Fruit fly (Drosophila melanogaster) Kc167 (cell line): ENCODE data around the gene CG33965.

Experiments used
- Myc ChIP-seq: fragments of >200 bp; optimal IDR thresholded peaks from 2 replicates; lab custom pipeline; 2017; ENCODE audit warnings: missing external identifiers
- Sin3A ChIP-seq: fragments of >200 bp; optimal IDR thresholded peaks from 2 replicates; lab custom pipeline; 2018; ENCODE audit warnings: missing external identifiers
- h ChIP-seq: fragments of >200 bp; optimal IDR thresholded peaks from 3 replicates; lab custom pipeline; 2018; ENCODE audit warnings: missing external identifiers
- insv ChIP-seq: fragments of >200 bp; optimal IDR thresholded peaks from 3 replicates; lab custom pipeline; 2018; ENCODE audit warnings: missing external identifiers
- psq ChIP-seq: fragments of >200 bp; optimal IDR thresholded peaks from 2 replicates; lab custom pipeline; 2017; ENCODE audit warnings: missing external identifiers
- ttk ChIP-seq: sonication (Bioruptor generic); optimal IDR thresholded peaks from 2 replicates; lab custom pipeline; 2017; ENCODE audit warnings: missing external identifiers

The CG33965 gene

DNA sequence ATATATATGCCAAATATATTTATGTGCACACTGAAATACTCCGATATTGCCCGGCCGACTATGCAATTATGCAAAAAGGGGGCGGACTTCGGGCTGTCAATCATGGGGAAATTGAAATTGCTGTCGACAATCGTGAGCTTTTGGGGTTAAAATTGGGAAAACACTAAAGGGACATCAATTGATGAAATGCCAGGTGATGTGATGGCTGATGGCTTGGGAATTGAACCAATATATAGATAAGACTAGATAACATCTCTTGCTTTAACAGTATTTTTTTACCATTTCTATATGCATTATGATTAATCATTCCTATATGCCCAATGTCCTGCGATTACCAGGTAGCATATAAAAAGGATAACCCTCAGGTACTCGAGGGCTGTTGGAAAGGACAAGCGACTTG is 45.3 kb downstream of the CG33965 start:
- no peak for TF ChIP-seq Myc
- no peak for TF ChIP-seq psq

DNA sequence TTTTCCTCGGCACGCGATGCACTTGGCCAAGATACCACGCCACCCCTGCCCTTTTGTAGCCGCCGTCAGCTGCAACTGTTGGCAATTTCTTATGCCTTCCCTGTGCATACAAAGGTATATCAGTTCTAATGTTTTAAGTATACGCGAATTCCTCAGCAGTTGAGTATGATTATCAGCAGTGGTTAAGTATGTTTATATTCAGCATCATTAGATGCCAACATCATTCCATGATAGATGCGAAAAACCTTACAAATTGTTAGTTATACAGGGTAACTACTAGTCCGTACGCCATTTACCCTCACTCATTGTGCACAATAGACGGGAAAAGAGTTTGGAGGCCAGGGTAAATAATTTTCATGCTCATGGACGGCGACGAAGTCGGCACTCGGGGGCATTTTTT is 47.0 kb downstream of the CG33965 start:
- TF ChIP-seq ttk (lab: Kevin White, UChicago) (no peak), Myc (no peak), h (lab: Kevin White, UChicago) (no peak), Sin3A (lab: Kevin White, UChicago) (no peak)

DNA sequence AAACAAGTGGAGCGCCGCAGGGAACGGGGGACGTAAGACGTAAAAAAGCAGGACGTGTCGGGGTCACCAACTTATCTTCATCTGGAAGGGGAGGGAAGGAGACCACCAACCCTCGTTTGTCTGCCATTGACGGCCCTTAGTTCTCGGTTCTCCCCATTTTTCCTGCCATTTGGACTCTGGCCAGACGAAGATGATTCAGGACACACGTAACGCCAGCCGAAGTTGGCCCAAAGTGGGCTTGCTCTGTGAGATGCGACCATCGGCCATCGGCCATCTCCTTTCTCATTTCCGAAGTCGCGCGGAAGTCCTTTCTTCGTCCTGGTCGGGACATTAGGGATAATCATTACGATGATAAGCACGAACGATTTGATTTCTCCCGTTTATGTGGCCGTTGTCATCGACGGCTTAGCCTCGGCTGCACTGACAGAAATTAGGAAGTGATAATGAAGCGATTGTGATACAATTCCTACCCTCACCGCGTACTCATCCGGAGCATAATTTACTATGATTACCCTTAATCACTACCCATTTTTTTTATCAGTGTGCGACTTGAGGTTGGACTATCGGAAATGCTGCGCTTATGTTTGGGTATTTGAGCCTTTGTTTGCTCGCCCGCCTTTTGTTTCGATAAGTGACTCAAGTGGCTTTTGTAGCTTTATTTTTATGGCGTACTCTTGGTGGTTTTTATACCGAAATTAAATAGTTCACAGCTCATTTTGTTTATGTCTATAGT is 48.4 kb downstream of the CG33965 start:
- TF ChIP-seq insv (lab: Kevin White, UChicago) (no peak), psq (no peak), Sin3A (lab: Kevin White, UChicago) (no peak), h (lab: Kevin White, UChicago) (no peak), ttk (lab: Kevin White, UChicago) (no peak), Myc (no peak)
